Fruit fly (Drosophila melanogaster): ENCODE data around the gene nebu.

Gene nebu

dm6 chr3L:12841459-12841858, 1.4 kb downstream of the nebu start:
- TF ChIP-seq Clk (GFP tag; optimal IDR thresholded peaks at IDR 0.05) = no peak
- TF ChIP-seq Hr96 (GFP tag; optimal IDR thresholded peaks at IDR 0.05) = no peak
- no peak for TF ChIP-seq CG14711 (tag; optimal IDR thresholded peaks at IDR 0.05)
- no peak for TF ChIP-seq kay (GFP tag; ENCODE audit: borderline replicate concordance)
- TF ChIP-seq tj (GFP tag; optimal IDR thresholded peaks at IDR 0.05) = no peak
- no peak for TF ChIP-seq CG5204 (GFP tag; optimal IDR thresholded peaks at IDR 0.05)
- TF ChIP-seq cic (GFP tag; optimal IDR thresholded peaks at IDR 0.05) = no peak

dm6 chr3L:12839882-12840281, 3.0 kb downstream of the nebu start:
- TF ChIP-seq cnc (optimal IDR thresholded peaks at IDR 0.05) (no peak), kay (GFP tag; ENCODE audit: borderline replicate concordance) (peak; percentile 43), CG1620 (GFP tag; optimal IDR thresholded peaks at IDR 0.05) (no peak)

DNA sequence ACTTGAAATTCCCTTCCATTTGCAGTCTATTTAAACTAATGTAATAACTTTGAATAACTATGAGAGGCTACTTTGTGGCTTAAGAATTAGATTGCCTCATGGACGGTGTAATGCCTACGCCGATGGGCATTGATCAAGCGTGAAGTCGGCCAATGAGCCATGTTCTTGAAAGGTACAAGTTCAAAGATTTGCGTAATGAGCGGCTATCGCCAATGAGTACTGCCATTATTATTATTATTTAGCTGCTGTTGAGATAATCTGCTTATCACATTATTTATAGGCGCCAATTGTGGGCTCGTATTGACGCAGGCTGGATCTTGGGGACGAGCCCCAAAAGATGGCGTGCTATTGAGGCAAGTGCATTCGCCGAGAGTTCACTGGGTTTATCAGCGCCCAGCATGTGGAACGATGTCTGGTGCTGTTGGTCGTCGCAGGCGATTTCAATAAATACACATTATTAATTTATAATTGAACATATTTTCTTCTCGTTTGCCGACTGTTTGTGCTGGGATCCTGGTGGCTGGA, 5.6 kb downstream of the nebu start:
- no peak for TF ChIP-seq Hr96 (GFP tag; optimal IDR thresholded peaks at IDR 0.05)
- no peak for TF ChIP-seq pad (GFP tag; optimal IDR thresholded peaks at IDR 0.05)
- TF ChIP-seq CG33017 (tag; optimal IDR thresholded peaks at IDR 0.05) = no peak
- TF ChIP-seq Crg-1 (GFP tag; optimal IDR thresholded peaks at IDR 0.05) = no peak
- TF ChIP-seq CG5204 (GFP tag; optimal IDR thresholded peaks at IDR 0.05) = no peak
- no peak for TF ChIP-seq tj (GFP tag; optimal IDR thresholded peaks at IDR 0.05)
- no peak for TF ChIP-seq toe (GFP tag; optimal IDR thresholded peaks at IDR 0.05)
- no peak for TF ChIP-seq kay (GFP tag; ENCODE audit: borderline replicate concordance)
- no peak for TF ChIP-seq Mnt (GFP tag; optimal IDR thresholded peaks at IDR 0.05)
- TF ChIP-seq Clk (GFP tag; optimal IDR thresholded peaks at IDR 0.05) = no peak
- no peak for TF ChIP-seq cnc (optimal IDR thresholded peaks at IDR 0.05)
- no peak for TF ChIP-seq CG1620 (GFP tag; optimal IDR thresholded peaks at IDR 0.05)
- TF ChIP-seq CG7045 (GFP tag; optimal IDR thresholded peaks at IDR 0.05) = no peak
- no peak for TF ChIP-seq CG7101 (tag; optimal IDR thresholded peaks at IDR 0.05)
- TF ChIP-seq cic (GFP tag; optimal IDR thresholded peaks at IDR 0.05) = no peak
- no peak for TF ChIP-seq ovo (GFP tag; optimal IDR thresholded peaks at IDR 0.05)

dm6 chr3L:12835511-12836479, 7.1 kb downstream of the nebu start:
- no peak for TF ChIP-seq CG12768 (GFP tag; optimal IDR thresholded peaks at IDR 0.05)
- TF ChIP-seq kay (GFP tag; ENCODE audit: borderline replicate concordance) = peak; percentile 67

DNA sequence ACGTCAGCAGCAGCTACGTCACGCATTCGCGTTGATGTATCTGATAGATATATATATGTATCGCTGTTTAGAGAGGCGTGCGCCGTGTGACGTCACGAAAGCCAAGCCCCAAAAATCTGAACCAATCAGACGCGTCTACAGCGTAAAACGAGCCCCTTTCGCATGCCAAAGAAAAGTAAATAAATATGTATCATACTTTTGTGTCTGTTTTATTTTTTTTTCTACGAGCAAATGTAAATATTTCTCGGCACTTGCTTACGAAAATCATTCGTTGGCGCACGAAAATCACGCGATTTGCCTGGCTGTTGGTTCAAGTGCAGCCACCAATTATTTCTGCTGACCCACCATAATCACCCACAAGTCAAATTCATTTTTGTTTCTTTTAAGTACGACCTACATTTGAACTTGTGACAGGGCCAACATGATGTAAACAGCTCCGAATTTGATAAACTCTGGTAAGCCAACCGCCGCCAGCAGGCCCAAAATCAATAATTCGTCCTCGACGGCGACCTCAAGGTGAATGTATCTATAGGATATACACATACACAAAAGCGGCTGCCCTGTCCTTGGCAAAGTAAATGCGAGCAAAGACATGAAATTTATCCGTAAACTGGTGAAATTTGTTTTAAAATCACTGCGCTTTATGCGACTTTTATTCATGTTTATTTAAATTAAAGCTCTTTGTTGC, 8.2 kb downstream of the nebu start:
- TF ChIP-seq kay (GFP tag; ENCODE audit: borderline replicate concordance) (no peak), CG11617 (GFP tag; optimal IDR thresholded peaks at IDR 0.05) (no peak), CG1620 (GFP tag; optimal IDR thresholded peaks at IDR 0.05) (no peak), CG14711 (tag; optimal IDR thresholded peaks at IDR 0.05) (no peak), CG7101 (tag; optimal IDR thresholded peaks at IDR 0.05) (no peak), cnc (optimal IDR thresholded peaks at IDR 0.05) (no peak), ovo (GFP tag; optimal IDR thresholded peaks at IDR 0.05) (no peak), bab1 (GFP tag; optimal IDR thresholded peaks at IDR 0.05) (peak; percentile 80), tj (GFP tag; optimal IDR thresholded peaks at IDR 0.05) (peak; percentile 80), pad (GFP tag; optimal IDR thresholded peaks at IDR 0.05) (no peak), Crg-1 (GFP tag; optimal IDR thresholded peaks at IDR 0.05) (peak; percentile 1), CG7045 (GFP tag; optimal IDR thresholded peaks at IDR 0.05) (no peak), Clk (GFP tag; optimal IDR thresholded peaks at IDR 0.05) (no peak)

DNA sequence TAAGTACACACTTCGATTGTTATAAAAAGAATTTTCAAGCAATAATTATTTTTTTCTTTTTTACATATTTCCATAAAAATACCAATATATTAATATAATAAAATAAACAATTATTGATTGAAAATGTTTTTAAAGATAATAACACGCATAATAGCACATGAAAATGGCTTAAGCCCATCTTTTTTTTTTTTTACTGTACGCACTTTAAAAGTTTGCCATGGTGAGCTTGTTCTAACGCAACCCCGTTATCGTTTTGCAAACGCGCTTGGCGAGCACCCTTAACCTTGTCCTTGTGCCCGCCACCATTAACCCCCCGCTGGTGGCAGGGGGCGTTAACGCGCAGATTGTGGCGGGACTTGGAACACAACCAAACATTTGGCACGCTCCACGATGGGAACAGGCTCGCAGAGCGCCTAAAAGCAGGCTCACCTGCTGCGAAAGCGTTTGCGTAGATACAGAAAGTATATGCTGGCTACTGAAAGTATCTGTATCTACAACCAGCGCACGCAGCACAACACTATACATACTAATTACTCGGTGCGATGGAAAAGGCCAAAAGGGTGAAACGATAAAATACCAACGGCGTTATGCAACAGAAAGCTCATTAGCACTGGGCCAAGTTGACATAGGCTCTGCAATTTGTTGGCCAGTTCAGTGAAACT, 8.9 kb downstream of the nebu start:
- no peak for TF ChIP-seq bab1 (GFP tag; optimal IDR thresholded peaks at IDR 0.05)
- no peak for TF ChIP-seq pad (GFP tag; optimal IDR thresholded peaks at IDR 0.05)
- TF ChIP-seq kay (GFP tag; ENCODE audit: borderline replicate concordance) = peak; percentile 82
- no peak for TF ChIP-seq CG1620 (GFP tag; optimal IDR thresholded peaks at IDR 0.05)
- TF ChIP-seq tj (GFP tag; optimal IDR thresholded peaks at IDR 0.05) = no peak
- no peak for TF ChIP-seq cic (GFP tag; optimal IDR thresholded peaks at IDR 0.05)

DNA sequence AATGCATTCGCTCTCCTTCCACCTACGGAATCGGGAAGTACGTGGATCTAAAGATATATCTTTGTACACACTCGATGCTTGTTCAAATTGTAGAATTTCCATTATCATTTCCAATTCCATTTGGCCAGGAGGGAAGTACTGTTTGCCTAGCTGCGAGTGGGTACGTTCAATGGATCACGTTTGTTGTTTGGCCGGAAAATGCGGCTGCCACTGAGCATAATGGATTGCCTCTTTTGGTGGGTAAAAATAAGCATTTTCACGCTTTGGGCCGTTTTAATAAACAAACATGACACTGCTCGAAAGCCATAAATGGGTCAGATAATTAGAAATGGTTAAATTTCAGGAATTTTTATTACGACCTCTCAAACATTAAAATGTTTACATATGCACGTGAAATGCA, 9.6 kb downstream of the nebu start:
- TF ChIP-seq CG12768 (GFP tag; optimal IDR thresholded peaks at IDR 0.05) = no peak
- TF ChIP-seq Crg-1 (GFP tag; optimal IDR thresholded peaks at IDR 0.05) = no peak

Measured in whole organism, adult.